Worm (Caenorhabditis elegans) whole organism, mixed stage, embryonic: ENCODE data around the gene Y69H2.10.

ENCODE experiments used
- M03D4.4 ChIP-seq: sonication (generic microtip); optimal IDR thresholded peaks from 2 replicates; lab custom pipeline; 2017; ENCODE audit warnings: mild to moderate bottlenecking, missing genetic modification characterization, missing compliant biosample characterization
- bed-3 ChIP-seq: fragments of 200-800 bp; sonication (Bioruptor generic); optimal IDR thresholded peaks from 3 replicates; lab custom pipeline; 2018; ENCODE audit warnings: mild to moderate bottlenecking, missing genetic modification characterization, moderate library complexity, missing compliant biosample characterization
- blmp-1 ChIP-seq: fragments of 150-350 bp; optimal IDR thresholded peaks from 2 replicates; lab custom pipeline; 2014; ENCODE audit warnings: missing biosample characterization, missing genetic modification characterization
- ceh-39 ChIP-seq: fragments of 150-350 bp; optimal IDR thresholded peaks from 2 replicates; lab custom pipeline; 2014; ENCODE audit warnings: missing biosample characterization, missing genetic modification characterization
- ceh-43 ChIP-seq: fragments of 200-800 bp; sonication (Bioruptor generic); optimal IDR thresholded peaks from 2 replicates; lab custom pipeline; 2018; ENCODE audit warnings: mild to moderate bottlenecking, missing genetic modification characterization, moderate library complexity, missing compliant biosample characterization
- ceh-83 ChIP-seq: fragments of 200-800 bp; sonication (Bioruptor generic); optimal IDR thresholded peaks from 2 replicates; lab custom pipeline; 2018; ENCODE audit warnings: mild to moderate bottlenecking, missing genetic modification characterization, missing compliant biosample characterization
- ces-1 ChIP-seq: fragments of 150-350 bp; optimal IDR thresholded peaks from 2 replicates; lab custom pipeline; 2014; ENCODE audit warnings: missing biosample characterization, missing genetic modification reagents, missing genetic modification characterization
- cnd-1 ChIP-seq: fragments of 200-800 bp; sonication (Bioruptor generic); optimal IDR thresholded peaks from 2 replicates; lab custom pipeline; 2018; ENCODE audit warnings: mild to moderate bottlenecking, missing genetic modification characterization, missing compliant biosample characterization
- drap-1 ChIP-seq: fragments of 200-800 bp; sonication (Bioruptor generic); optimal IDR thresholded peaks from 3 replicates; lab custom pipeline; 2018; ENCODE audit warnings: mild to moderate bottlenecking, missing genetic modification characterization, missing compliant biosample characterization
- elt-1 ChIP-seq: sonication (generic microtip); optimal IDR thresholded peaks from 2 replicates; lab custom pipeline; 2017; ENCODE audit warnings: missing genetic modification characterization, mild to moderate bottlenecking, missing compliant biosample characterization, antibody characterized with exemption, moderate library complexity, borderline replicate concordance; ENCODE audit not compliant: insufficient read depth
- elt-3 ChIP-seq: fragments of 150-350 bp; optimal IDR thresholded peaks from 2 replicates; lab custom pipeline; 2014; ENCODE audit warnings: missing biosample characterization, missing genetic modification characterization
- flh-1 ChIP-seq: fragments of 200-800 bp; sonication (Bioruptor generic); optimal IDR thresholded peaks from 2 replicates; lab custom pipeline; 2018; ENCODE audit warnings: mild to moderate bottlenecking, missing genetic modification characterization, moderate library complexity, missing compliant biosample characterization
- ham-2 ChIP-seq: fragments of 200-800 bp; sonication (Bioruptor generic); optimal IDR thresholded peaks from 2 replicates; lab custom pipeline; 2018; ENCODE audit warnings: mild to moderate bottlenecking, missing genetic modification characterization, missing compliant biosample characterization
- hlh-1 ChIP-seq: fragments of 150-350 bp; optimal IDR thresholded peaks from 2 replicates; lab custom pipeline; 2014; ENCODE audit warnings: missing biosample characterization, missing genetic modification reagents, missing genetic modification characterization
- lin-13 ChIP-seq: fragments of 150-350 bp; optimal IDR thresholded peaks from 2 replicates; lab custom pipeline; 2014; ENCODE audit warnings: missing biosample characterization, missing genetic modification characterization
- lin-32 ChIP-seq: fragments of 200-800 bp; sonication (Bioruptor generic); optimal IDR thresholded peaks from 2 replicates; lab custom pipeline; 2018; ENCODE audit warnings: mild to moderate bottlenecking, missing genetic modification characterization, missing compliant biosample characterization
- lsy-2 ChIP-seq: fragments of 150-350 bp; optimal IDR thresholded peaks from 2 replicates; lab custom pipeline; 2014; ENCODE audit warnings: missing biosample characterization, missing genetic modification characterization
- mab-5 ChIP-seq: fragments of 150-350 bp; optimal IDR thresholded peaks from 2 replicates; lab custom pipeline; 2014; ENCODE audit warnings: missing biosample characterization, missing genetic modification characterization
- mep-1 ChIP-seq: fragments of 150-350 bp; optimal IDR thresholded peaks from 2 replicates; lab custom pipeline; 2017; ENCODE audit warnings: missing biosample characterization, missing genetic modification reagents, missing genetic modification characterization, inconsistent platforms
- mls-2 ChIP-seq: sonication (generic microtip); optimal IDR thresholded peaks from 2 replicates; lab custom pipeline; 2016; ENCODE audit warnings: mild to moderate bottlenecking, missing genetic modification characterization, moderate library complexity, missing compliant biosample characterization
- nhr-12 ChIP-seq: fragments of 150-350 bp; optimal IDR thresholded peaks from 2 replicates; lab custom pipeline; 2014; ENCODE audit warnings: missing biosample characterization, missing genetic modification characterization
- nhr-2 ChIP-seq: fragments of 150-350 bp; optimal IDR thresholded peaks from 2 replicates; lab custom pipeline; 2014; ENCODE audit warnings: missing biosample characterization, missing genetic modification characterization
- nhr-237 ChIP-seq: fragments of 150-350 bp; optimal IDR thresholded peaks from 2 replicates; lab custom pipeline; 2014; ENCODE audit warnings: missing biosample characterization, missing genetic modification characterization
- nhr-28 ChIP-seq: fragments of 150-350 bp; optimal IDR thresholded peaks from 2 replicates; lab custom pipeline; 2014; ENCODE audit warnings: missing biosample characterization, missing genetic modification characterization
- nhr-76 ChIP-seq: sonication (generic microtip); optimal IDR thresholded peaks from 2 replicates; lab custom pipeline; 2017; ENCODE audit warnings: missing biosample characterization, missing genetic modification characterization
- pha-4 ChIP-seq: fragments of 150-350 bp; optimal IDR thresholded peaks from 2 replicates; lab custom pipeline; 2018; ENCODE audit warnings: missing biosample characterization, missing genetic modification reagents, missing genetic modification characterization
- sem-2 ChIP-seq: fragments of 200-800 bp; sonication (Bioruptor generic); optimal IDR thresholded peaks from 2 replicates; lab custom pipeline; 2018; ENCODE audit warnings: mild to moderate bottlenecking, missing genetic modification characterization, missing compliant biosample characterization
- snpc-4 ChIP-seq: fragments of 150-350 bp; optimal IDR thresholded peaks from 2 replicates; lab custom pipeline; 2014; ENCODE audit warnings: missing biosample characterization, missing genetic modification characterization
- sptf-1 ChIP-seq: sonication (generic microtip); optimal IDR thresholded peaks from 2 replicates; lab custom pipeline; 2017; ENCODE audit warnings: mild to moderate bottlenecking, missing genetic modification characterization, moderate library complexity, missing compliant biosample characterization
- tbx-8 ChIP-seq: fragments of 200-800 bp; sonication (Bioruptor generic); optimal IDR thresholded peaks from 2 replicates; lab custom pipeline; 2018; ENCODE audit warnings: mild to moderate bottlenecking, missing genetic modification characterization, moderate library complexity, missing compliant biosample characterization
- unc-120 ChIP-seq: sonication (generic microtip); optimal IDR thresholded peaks from 2 replicates; lab custom pipeline; 2017; ENCODE audit warnings: missing genetic modification characterization, missing compliant biosample characterization; ENCODE audit not compliant: poor library complexity, severe bottlenecking
- unc-39 ChIP-seq: fragments of 150-350 bp; optimal IDR thresholded peaks from 2 replicates; lab custom pipeline; 2014; ENCODE audit warnings: missing biosample characterization, missing genetic modification characterization
- unc-62 ChIP-seq: fragments of 150-350 bp; optimal IDR thresholded peaks from 2 replicates; lab custom pipeline; 2014; ENCODE audit warnings: missing biosample characterization, missing genetic modification reagents, missing genetic modification characterization
- zip-8 ChIP-seq: fragments of 150-350 bp; optimal IDR thresholded peaks from 2 replicates; lab custom pipeline; 2014; ENCODE audit warnings: missing biosample characterization, missing genetic modification characterization
- ztf-11 ChIP-seq: fragments of 150-350 bp; optimal IDR thresholded peaks from 2 replicates; lab custom pipeline; 2014; ENCODE audit warnings: missing biosample characterization, missing genetic modification characterization

Gene Y69H2.10

DNA sequence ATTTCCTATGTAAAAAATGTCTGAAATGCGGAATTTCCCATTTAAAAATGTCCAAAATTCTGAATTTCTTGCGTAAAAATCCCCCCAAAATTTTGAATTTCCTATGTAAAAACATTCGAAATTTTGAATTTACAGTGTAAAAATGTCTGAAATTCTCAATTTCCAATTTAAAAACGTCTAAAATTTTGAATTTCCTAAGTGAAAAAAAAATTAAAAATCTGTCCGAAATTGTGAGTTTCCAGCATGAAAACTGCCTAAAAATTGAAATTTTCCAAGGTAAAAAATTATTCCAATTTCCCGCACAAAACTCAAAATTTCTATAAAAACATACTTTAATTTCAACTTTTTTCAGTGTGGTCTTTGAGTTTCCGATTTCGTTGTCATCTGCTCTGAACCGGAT, 51.8 kb downstream of the Y69H2.10 start:
- TF ChIP-seq snpc-4 (tag; lab: Kevin White, UChicago) (no peak), hlh-1 (tag; lab: Kevin White, UChicago) (no peak), ham-2 (no peak), blmp-1 (tag; lab: Kevin White, UChicago) (no peak), lin-32 (GFP tag; lab: Kevin White, UChicago) (no peak), flh-1 (no peak), ces-1 (no peak), mls-2 (tag; lab: Kevin White, UChicago) (no peak), nhr-2 (tag; lab: Kevin White, UChicago) (no peak), unc-62 (no peak), lin-13 (tag; lab: Kevin White, UChicago) (no peak), unc-120 (tag; lab: Kevin White, UChicago) (no peak), zip-8 (tag; lab: Kevin White, UChicago) (no peak)

DNA sequence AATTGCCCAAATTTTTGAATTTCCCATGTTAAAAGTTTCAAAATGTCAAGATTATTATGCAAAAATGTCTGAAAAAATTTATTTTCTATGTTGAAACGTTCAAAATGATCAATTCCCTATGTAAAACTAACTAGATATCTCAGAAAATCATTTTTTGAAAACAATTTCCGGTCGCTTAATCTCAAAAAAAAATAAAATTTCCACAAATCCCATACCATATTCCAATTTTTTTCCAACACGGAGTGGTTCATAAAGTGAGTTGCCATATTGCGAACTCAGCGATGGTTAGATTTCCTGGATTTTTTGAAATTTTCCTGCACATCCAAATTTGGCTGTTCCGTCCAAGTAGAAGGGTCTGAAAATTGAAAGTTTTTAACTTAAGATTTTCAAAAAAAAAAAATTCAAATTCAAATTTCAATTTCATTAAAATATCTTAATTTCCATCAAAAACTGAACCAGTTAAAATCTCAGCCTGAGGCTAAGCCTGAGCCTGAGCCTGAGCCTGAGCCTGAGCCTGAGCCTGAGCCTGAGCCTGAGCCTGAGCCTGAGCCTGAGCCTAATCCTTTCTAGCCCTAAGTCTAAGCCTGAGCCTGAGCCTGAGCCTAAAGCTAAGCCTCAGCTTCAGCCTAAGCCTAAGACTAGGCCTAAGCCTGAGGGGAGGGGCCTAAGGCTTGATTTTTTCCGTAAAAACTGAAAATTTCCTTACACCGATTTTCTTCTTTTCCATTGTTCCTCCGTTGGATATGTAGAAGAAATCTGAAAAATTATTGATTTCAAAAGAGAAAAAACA, 52.6 kb downstream of the Y69H2.10 start:
- no peak for TF ChIP-seq sem-2 (GFP tag; lab: Kevin White, UChicago)
- no peak for TF ChIP-seq elt-3
- no peak for TF ChIP-seq drap-1
- TF ChIP-seq hlh-1 (tag; lab: Kevin White, UChicago): no peak
- no peak for TF ChIP-seq ces-1

DNA sequence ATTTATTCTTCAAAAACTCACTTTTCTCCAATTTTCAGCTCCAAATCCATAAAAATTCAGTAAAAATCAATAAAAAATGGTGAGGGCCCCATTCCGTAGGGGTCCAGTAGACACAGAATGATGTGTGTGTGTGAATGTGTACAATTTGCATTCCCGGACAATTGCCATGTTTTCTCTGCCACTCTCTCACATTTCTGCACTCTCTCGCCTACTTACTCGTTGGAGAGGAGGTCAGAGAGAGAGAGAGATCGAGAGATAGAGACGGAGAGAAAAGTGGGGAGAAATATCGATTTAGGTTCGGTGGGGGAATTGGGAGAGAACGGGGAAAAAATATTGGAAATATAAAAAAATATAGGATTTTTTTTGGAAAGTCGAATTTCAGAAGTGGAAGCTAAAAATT, 53.5 kb downstream of the Y69H2.10 start:
- TF ChIP-seq hlh-1 (tag; lab: Kevin White, UChicago) (peak; percentile 92), ztf-11 (tag; lab: Kevin White, UChicago) (peak; percentile 22), M03D4.4 (tag; lab: Kevin White, UChicago) (no peak), sem-2 (GFP tag; lab: Kevin White, UChicago) (no peak), mep-1 (peak; percentile 80), ham-2 (no peak), cnd-1 (tag; lab: Kevin White, UChicago) (peak; percentile 50), blmp-1 (tag; lab: Kevin White, UChicago) (no peak), lin-32 (GFP tag; lab: Kevin White, UChicago) (peak; percentile 3), elt-3 (peak; percentile 13), nhr-237 (peak; percentile 93), nhr-2 (tag; lab: Kevin White, UChicago) (peak; percentile 83), bed-3 (GFP tag; lab: Kevin White, UChicago) (no peak), ces-1 (peak; percentile 96), ceh-83 (GFP tag; lab: Kevin White, UChicago) (no peak), ceh-39 (tag; lab: Kevin White, UChicago) (peak; percentile 99), lsy-2 (tag; lab: Kevin White, UChicago) (peak; percentile 89), flh-1 (no peak), unc-120 (tag; lab: Kevin White, UChicago) (peak; percentile 52), drap-1 (no peak), ceh-43 (GFP tag; lab: Kevin White, UChicago) (no peak), snpc-4 (tag; lab: Kevin White, UChicago) (no peak), nhr-28 (tag; lab: Kevin White, UChicago) (no peak), unc-62 (peak; percentile 83), nhr-12 (tag; lab: Kevin White, UChicago) (no peak), mab-5 (tag; lab: Kevin White, UChicago) (peak; percentile 86), sptf-1 (tag; lab: Kevin White, UChicago) (no peak), pha-4 (tag; lab: Kevin White, UChicago) (peak; percentile 97), lin-13 (tag; lab: Kevin White, UChicago) (peak; percentile 86), unc-39 (tag; lab: Kevin White, UChicago) (no peak), mls-2 (tag; lab: Kevin White, UChicago) (peak; percentile 24), zip-8 (tag; lab: Kevin White, UChicago) (no peak), nhr-76 (no peak), elt-1 (tag; lab: Kevin White, UChicago) (no peak), tbx-8 (no peak)
- TF ChIP-seq, all 35 proteins: peak for 17
